Worm (Caenorhabditis elegans) whole organism, L4 larva: ENCODE results near the gene C07A12.18.
A peak's percentile ranks its signal among the peaks of the same experiment; 100 is the strongest.

Experiments used
- D1046.2 ChIP-seq: fragments of 200-800 bp; sonication (Bioruptor generic); IDR thresholded peaks from 2 replicates; pipeline ENCODE4 v1.3.6; 2022; ENCODE audit warnings: missing genetic modification characterization, missing compliant biosample characterization
- F26F4.8 ChIP-seq: fragments of 200-800 bp; sonication (Bioruptor generic); conservative IDR thresholded peaks from 2 replicates; pipeline ENCODE4 v1.3.6; 2022; ENCODE audit warnings: missing genetic modification characterization, missing compliant biosample characterization
- F49E8.2 ChIP-seq: sonication (generic microtip); optimal IDR thresholded peaks from 2 replicates; lab custom pipeline; 2016; ENCODE audit warnings: missing compliant biosample characterization, mild to moderate bottlenecking, missing genetic modification characterization, borderline replicate concordance
- R02D3.7 ChIP-seq: fragments of 150-350 bp; sonication (generic microtip); optimal IDR thresholded peaks from 3 replicates; lab custom pipeline; 2014; ENCODE audit warnings: missing biosample characterization, missing genetic modification characterization
- T20F7.1 ChIP-seq: fragments of 200-800 bp; sonication (Bioruptor generic); optimal IDR thresholded peaks from 2 replicates; lab custom pipeline; 2018; ENCODE audit warnings: mild to moderate bottlenecking, missing genetic modification characterization, missing compliant biosample characterization
- Y75B8A.6 ChIP-seq: fragments of 200-800 bp; sonication (Bioruptor generic); IDR thresholded peaks from 2 replicates; pipeline ENCODE4 v1.3.6; 2022; ENCODE audit warnings: missing genetic modification reagents, missing genetic modification characterization, missing compliant biosample characterization
- ZK337.2 ChIP-seq: fragments of 200-800 bp; sonication (Bioruptor generic); IDR thresholded peaks from 2 replicates; pipeline ENCODE4 v1.3.6; 2022; ENCODE audit warnings: missing genetic modification reagents, missing genetic modification characterization, missing compliant biosample characterization
- ZK546.5 ChIP-seq, 2 experiments: sonication (generic microtip); optimal IDR thresholded peaks; 2 replicates each; lab custom pipeline; 2017; ENCODE audit warnings: missing biosample characterization in 2 of 2, missing genetic modification characterization in 2 of 2
- ama-1 ChIP-seq: fragments of 150-350 bp; optimal IDR thresholded peaks from 2 replicates; lab custom pipeline; 2014; ENCODE audit warnings: inconsistent platforms, mixed read lengths
- arid-1 ChIP-seq: fragments of 200-800 bp; sonication (Bioruptor generic); conservative IDR thresholded peaks from 2 replicates; pipeline ENCODE4 v1.3.6; 2022; ENCODE audit warnings: missing genetic modification reagents, missing genetic modification characterization, missing compliant biosample characterization
- ceh-20 ChIP-seq: fragments of 200-800 bp; sonication (Bioruptor generic); IDR thresholded peaks from 2 replicates; pipeline ENCODE4 v1.3.6; 2022; ENCODE audit warnings: missing genetic modification reagents, missing genetic modification characterization, missing compliant biosample characterization
- ces-1 ChIP-seq: fragments of 150-350 bp; sonication (generic microtip); optimal IDR thresholded peaks from 4 replicates; lab custom pipeline; 2014; ENCODE audit warnings: missing biosample characterization, missing genetic modification reagents, missing genetic modification characterization
- cey-2 ChIP-seq: sonication (generic microtip); optimal IDR thresholded peaks from 3 replicates; lab custom pipeline; 2017; ENCODE audit warnings: missing genetic modification characterization, mild to moderate bottlenecking, missing compliant biosample characterization, antibody characterized with exemption, borderline replicate concordance; ENCODE audit not compliant: insufficient read depth
- ctbp-1 ChIP-seq: fragments of 200-800 bp; sonication (Bioruptor generic); IDR thresholded peaks from 2 replicates; pipeline ENCODE4 v1.3.6; 2022; ENCODE audit warnings: missing genetic modification reagents, missing genetic modification characterization, missing compliant biosample characterization
- daf-12 ChIP-seq: fragments of 150-350 bp; optimal IDR thresholded peaks from 2 replicates; lab custom pipeline; 2014; ENCODE audit warnings: missing biosample characterization, missing genetic modification reagents, missing genetic modification characterization
- daf-16 ChIP-seq, 3 experiments: sonication (generic microtip); optimal IDR thresholded peaks; 2 replicates each; lab custom pipeline; 2016 to 2017; ENCODE audit warnings: missing genetic modification characterization in 3 of 3, missing genetic modification reagents in 3 of 3, mild to moderate bottlenecking in 2 of 3, missing compliant biosample characterization in 2 of 3, missing biosample characterization in 1 of 3, moderate library complexity in 1 of 3
- daf-19 ChIP-seq: fragments of 200-800 bp; sonication (Bioruptor generic); conservative IDR thresholded peaks from 2 replicates; pipeline ENCODE4 v1.3.6; 2022; ENCODE audit warnings: missing genetic modification characterization, missing compliant biosample characterization
- daf-8 ChIP-seq: fragments of 200-800 bp; sonication (Bioruptor generic); IDR thresholded peaks from 2 replicates; pipeline ENCODE4 v1.3.6; 2022; ENCODE audit warnings: missing genetic modification characterization, missing compliant biosample characterization
- dmd-6 ChIP-seq: fragments of 200-800 bp; sonication (Bioruptor generic); IDR thresholded peaks from 2 replicates; pipeline ENCODE4 v1.3.6; 2022; ENCODE audit warnings: missing genetic modification reagents, missing genetic modification characterization, missing compliant biosample characterization
- dmd-8 ChIP-seq: fragments of 200-800 bp; sonication (Bioruptor generic); IDR thresholded peaks from 2 replicates; pipeline ENCODE4 v1.3.6; 2022; ENCODE audit warnings: missing genetic modification characterization, missing compliant biosample characterization
- dmd-9 ChIP-seq: fragments of 200-800 bp; sonication (Bioruptor generic); IDR thresholded peaks from 2 replicates; pipeline ENCODE4 v1.3.6; 2022; ENCODE audit warnings: missing genetic modification reagents, missing genetic modification characterization, missing compliant biosample characterization
- dpl-1 ChIP-seq: fragments of 150-350 bp; optimal IDR thresholded peaks from 2 replicates; lab custom pipeline; 2014; ENCODE audit warnings: missing biosample characterization, missing genetic modification reagents, missing genetic modification characterization
- dve-1 ChIP-seq: sonication (generic microtip); optimal IDR thresholded peaks from 2 replicates; lab custom pipeline; 2017; ENCODE audit warnings: antibody characterized with exemption, mild to moderate bottlenecking, missing genetic modification characterization, missing compliant biosample characterization; ENCODE audit not compliant: insufficient read depth
- fkh-10 ChIP-seq: fragments of 150-350 bp; optimal IDR thresholded peaks from 2 replicates; lab custom pipeline; 2014; ENCODE audit warnings: missing biosample characterization, missing genetic modification reagents, missing genetic modification characterization
- gei-8 ChIP-seq: fragments of 200-800 bp; sonication (Bioruptor generic); optimal IDR thresholded peaks from 2 replicates; lab custom pipeline; 2018; ENCODE audit warnings: mild to moderate bottlenecking, missing genetic modification characterization, missing compliant biosample characterization
- hif-1 ChIP-seq, 2 experiments: sonication (generic microtip); optimal IDR thresholded peaks; 2 replicates each; lab custom pipeline; 2016 to 2017; ENCODE audit warnings: missing compliant biosample characterization in 2 of 2, missing genetic modification characterization in 2 of 2, missing genetic modification reagents in 2 of 2, missing genotype in 2 of 2, mild to moderate bottlenecking in 1 of 2
- hlh-11 ChIP-seq: fragments of 200-800 bp; sonication (Bioruptor generic); optimal IDR thresholded peaks from 2 replicates; lab custom pipeline; 2018; ENCODE audit warnings: mild to moderate bottlenecking, missing genetic modification characterization, missing compliant biosample characterization
- hlh-30 ChIP-seq: sonication (generic microtip); optimal IDR thresholded peaks from 2 replicates; lab custom pipeline; 2017; ENCODE audit warnings: antibody characterized with exemption, mild to moderate bottlenecking, missing genetic modification characterization, missing compliant biosample characterization; ENCODE audit not compliant: insufficient read depth
- lim-7 ChIP-seq: fragments of 200-800 bp; sonication (Bioruptor generic); IDR thresholded peaks from 2 replicates; pipeline ENCODE4 v1.3.6; 2022; ENCODE audit warnings: missing genetic modification characterization, missing compliant biosample characterization
- lin-13 ChIP-seq: fragments of 150-350 bp; optimal IDR thresholded peaks from 2 replicates; lab custom pipeline; 2014; ENCODE audit warnings: missing biosample characterization, missing genetic modification reagents, missing genetic modification characterization
- lin-38 ChIP-seq: fragments of 200-800 bp; sonication (Bioruptor generic); IDR thresholded peaks from 2 replicates; pipeline ENCODE4 v1.3.6; 2022; ENCODE audit warnings: missing genetic modification reagents, missing genetic modification characterization, missing compliant biosample characterization
- lsy-2 ChIP-seq, 2 experiments: fragments of 150-350 bp in 1 of 2; sonication (generic microtip) in 1 of 2; optimal IDR thresholded peaks; 2 replicates each; lab custom pipeline; 2014 to 2017; ENCODE audit warnings: missing biosample characterization in 2 of 2, missing genetic modification characterization in 2 of 2
- madf-5 ChIP-seq, 2 experiments: fragments of 200-800 bp; sonication (Bioruptor generic); IDR thresholded peaks; 2 replicates each; pipeline ENCODE4 v1.3.6; 2022; ENCODE audit warnings: missing compliant biosample characterization in 2 of 2, missing genetic modification characterization in 2 of 2
- mdl-1 ChIP-seq, 2 experiments: fragments of 150-350 bp in 1 of 2; sonication (generic microtip) in 1 of 2; optimal IDR thresholded peaks; 2 replicates each; lab custom pipeline; 2014 to 2017; ENCODE audit warnings: missing biosample characterization in 2 of 2, missing genetic modification characterization in 2 of 2
- mdt-29 ChIP-seq: fragments of 200-800 bp; sonication (Bioruptor generic); IDR thresholded peaks from 2 replicates; pipeline ENCODE4 v1.3.6; 2022; ENCODE audit warnings: missing genetic modification reagents, missing genetic modification characterization, missing compliant biosample characterization
- mep-1 ChIP-seq: fragments of 150-350 bp; sonication (generic microtip); optimal IDR thresholded peaks from 3 replicates; lab custom pipeline; 2014; ENCODE audit warnings: missing biosample characterization, missing genetic modification characterization
- nhr-10 ChIP-seq: fragments of 150-350 bp; optimal IDR thresholded peaks from 2 replicates; lab custom pipeline; 2014; ENCODE audit warnings: missing biosample characterization, missing genetic modification characterization
- nhr-28 ChIP-seq: fragments of 150-350 bp; optimal IDR thresholded peaks from 2 replicates; lab custom pipeline; 2014; ENCODE audit warnings: missing biosample characterization, missing genetic modification characterization
- nhr-76 ChIP-seq: fragments of 150-350 bp; optimal IDR thresholded peaks from 2 replicates; lab custom pipeline; 2014; ENCODE audit warnings: missing biosample characterization, missing genetic modification characterization
- pqm-1 ChIP-seq: sonication (generic microtip); optimal IDR thresholded peaks from 2 replicates; lab custom pipeline; 2017; ENCODE audit warnings: missing biosample characterization, missing genetic modification characterization
- saeg-2 ChIP-seq: fragments of 200-800 bp; sonication (Bioruptor generic); IDR thresholded peaks from 2 replicates; pipeline ENCODE4 v1.3.6; 2022; ENCODE audit warnings: missing genetic modification reagents, missing genetic modification characterization, missing compliant biosample characterization
- skn-1 ChIP-seq: fragments of 150-350 bp; optimal IDR thresholded peaks from 2 replicates; lab custom pipeline; 2014; ENCODE audit warnings: missing biosample characterization, missing genetic modification characterization
- spr-3 ChIP-seq: fragments of 200-800 bp; sonication (Bioruptor generic); optimal IDR thresholded peaks from 2 replicates; lab custom pipeline; 2018; ENCODE audit warnings: mild to moderate bottlenecking, missing genetic modification characterization, missing compliant biosample characterization
- tra-1 ChIP-seq: fragments of 200-800 bp; sonication (Bioruptor generic); IDR thresholded peaks from 2 replicates; pipeline ENCODE4 v1.3.6; 2022; ENCODE audit warnings: missing genetic modification reagents, missing genetic modification characterization, missing compliant biosample characterization
- zip-11 ChIP-seq: fragments of 200-800 bp; sonication (Bioruptor generic); IDR thresholded peaks from 2 replicates; pipeline ENCODE4 v1.3.6; 2022; ENCODE audit warnings: missing genetic modification characterization, missing compliant biosample characterization
- zip-2 ChIP-seq: fragments of 150-350 bp; optimal IDR thresholded peaks from 2 replicates; lab custom pipeline; 2014; ENCODE audit warnings: missing biosample characterization, missing genetic modification characterization
- ztf-11 ChIP-seq: fragments of 150-350 bp; optimal IDR thresholded peaks from 2 replicates; lab custom pipeline; 2014; ENCODE audit warnings: missing biosample characterization, missing genetic modification characterization

Gene C07A12.18

DNA sequence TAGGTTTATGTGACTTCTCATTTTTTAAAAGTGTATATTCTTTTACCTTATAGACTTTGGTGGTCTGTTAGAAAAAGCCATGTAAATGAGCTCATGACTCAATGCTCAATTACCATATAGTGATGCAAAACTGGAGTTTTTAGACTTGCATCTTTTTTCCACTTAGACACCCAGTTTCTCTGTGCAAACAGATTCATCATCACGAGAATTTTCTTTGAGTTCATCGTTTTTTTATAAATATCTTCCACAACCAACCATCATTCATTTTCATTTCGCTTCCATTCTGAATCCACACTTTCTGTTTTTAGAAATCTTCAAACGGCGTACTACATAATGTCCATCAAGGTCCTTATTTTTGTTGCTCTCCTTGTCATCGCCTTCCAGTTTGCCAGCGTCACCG, 5.2 kb downstream of the C07A12.18 start, which contains the start of gene C07A12.2:
TSS of gene C07A12.2 (plus strand) at position 301 of the 400 bp plus-strand sequence.
- TF ChIP-seq ama-1 (lab: Kevin White, UChicago) (no peak), mdl-1 (tag; optimal IDR thresholded peaks at IDR 0.05; lab: Kevin White, UChicago) (no peak), D1046.2 (GFP tag; lab: Robert Waterston, UW) (no peak), zip-11 (no peak), hlh-11 (tag; lab: Kevin White, UChicago) (no peak), dmd-9 (no peak), F49E8.2 (tag; lab: Kevin White, UChicago) (no peak), T20F7.1 (GFP tag; lab: Kevin White, UChicago) (no peak), daf-8 (GFP tag; lab: Robert Waterston, UW) (no peak), zip-2 (tag; lab: Kevin White, UChicago) (no peak), gei-8 (GFP tag; lab: Kevin White, UChicago) (no peak), ctbp-1 (GFP tag; lab: Robert Waterston, UW) (no peak), F26F4.8 (GFP tag; lab: Robert Waterston, UW) (no peak), daf-16 (GFP tag; optimal IDR thresholded peaks at IDR 0.05; lab: Kevin White, UChicago) (no peak), daf-16 (tag; optimal IDR thresholded peaks at IDR 0.05; lab: Kevin White, UChicago) (no peak), madf-5 (GFP tag; IDR thresholded peaks at IDR 0.05; lab: Robert Waterston, UW) (no peak), cey-2 (tag; lab: Kevin White, UChicago) (no peak), spr-3 (GFP tag; lab: Kevin White, UChicago) (no peak), nhr-10 (tag; lab: Kevin White, UChicago) (no peak), R02D3.7 (tag; lab: Kevin White, UChicago) (no peak)

DNA sequence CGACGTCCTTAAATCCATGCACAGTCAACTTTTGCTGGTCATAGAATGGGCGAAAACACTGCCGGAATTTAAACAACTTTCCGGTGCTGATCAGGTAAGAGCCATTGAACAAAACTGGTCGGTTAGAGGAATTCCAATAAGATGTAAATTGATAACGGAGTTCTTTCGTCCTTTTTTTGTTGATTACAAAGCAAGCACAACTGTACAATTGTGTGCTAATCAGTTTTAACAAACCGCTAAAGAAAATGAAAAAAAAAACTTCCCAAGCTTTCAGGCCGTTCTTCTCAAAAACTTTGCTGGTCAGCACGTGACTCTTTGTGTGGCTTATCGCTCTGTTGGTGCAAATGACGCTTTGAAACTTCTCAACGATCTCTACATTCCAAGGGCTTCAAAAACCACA, 15.6 kb downstream of the C07A12.18 start:
- TF ChIP-seq hlh-11 (tag; lab: Kevin White, UChicago) (peak; percentile 21), saeg-2 (GFP tag; lab: Robert Waterston, UW) (no peak), dmd-8 (GFP tag; lab: Robert Waterston, UW) (no peak), lim-7 (no peak), hif-1 (tag; optimal IDR thresholded peaks at IDR 0.05; lab: Kevin White, UChicago) (no peak), mdt-29 (GFP tag; lab: Robert Waterston, UW) (no peak), dmd-6 (GFP tag; lab: Robert Waterston, UW) (0 out of 2 replicates have a peak, but pooled peaks have one; percentile 10), F26F4.8 (GFP tag; lab: Robert Waterston, UW) (no peak), lin-13 (GFP tag; lab: Kevin White, UChicago) (no peak), lsy-2 (tag; optimal IDR thresholded peaks at IDR 0.05; lab: Kevin White, UChicago) (no peak), ceh-20 (GFP tag; lab: Robert Waterston, UW) (no peak), nhr-76 (no peak), daf-16 (GFP tag; optimal IDR thresholded peaks at IDR 0.05; lab: Kevin White, UChicago) (no peak), daf-16 (tag; optimal IDR thresholded peaks at IDR 0.05; lab: Kevin White, UChicago) (peak; percentile 65), nhr-28 (tag; lab: Kevin White, UChicago) (peak; percentile 54), Y75B8A.6 (GFP tag; lab: Robert Waterston, UW) (no peak), daf-19 (GFP tag; lab: Robert Waterston, UW) (no peak), spr-3 (GFP tag; lab: Kevin White, UChicago) (no peak), ces-1 (GFP tag; lab: Kevin White, UChicago) (no peak), ZK337.2 (no peak), pqm-1 (tag; lab: Kevin White, UChicago) (peak; percentile 37), dve-1 (peak; percentile 8)

DNA sequence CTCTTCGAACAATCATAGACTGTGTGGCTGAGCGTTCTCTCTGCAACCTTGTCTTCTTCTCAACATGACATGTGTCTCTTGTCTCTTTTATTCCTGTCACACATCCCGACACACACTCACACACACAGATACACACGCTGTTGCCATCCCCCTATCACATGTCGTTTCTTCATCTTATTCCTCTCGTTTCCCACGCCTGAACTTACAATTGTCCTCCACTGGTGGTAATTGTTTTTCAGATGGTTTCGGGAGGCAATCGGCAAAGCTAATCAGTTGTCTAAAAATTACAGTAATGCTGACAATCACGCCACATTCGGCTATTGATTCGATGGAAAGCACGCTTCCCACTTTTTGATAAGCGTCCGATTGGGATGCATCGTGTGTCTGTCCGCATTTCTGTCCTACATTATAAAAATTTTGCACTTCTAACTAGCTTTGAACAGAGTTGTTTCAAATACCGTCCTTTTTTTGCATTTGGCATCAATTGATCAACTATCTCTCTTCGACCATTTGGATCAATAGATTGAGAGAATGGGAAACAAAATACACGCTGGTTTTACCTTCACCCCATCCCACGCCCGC, 17.5 kb downstream of the C07A12.18 start, which contains the start of gene nhr-35:
TSS of gene nhr-35 (plus strand) at position 532 of the 582 bp plus-strand sequence.
- TF ChIP-seq dpl-1 (GFP tag; lab: Kevin White, UChicago) = peak; percentile 9
- TF ChIP-seq hlh-30 (tag; lab: Kevin White, UChicago) = peak; percentile 99
- TF ChIP-seq ztf-11 = no peak
- TF ChIP-seq skn-1 (tag; lab: Kevin White, UChicago) = peak; percentile 1
- TF ChIP-seq ama-1 (lab: Kevin White, UChicago) = no peak
- TF ChIP-seq dmd-8 (GFP tag; lab: Robert Waterston, UW) = no peak
- peak; percentile 36; the same call in 1 of the 2 replicates for TF ChIP-seq lin-38 (GFP tag; lab: Robert Waterston, UW)
- TF ChIP-seq T20F7.1 (GFP tag; lab: Kevin White, UChicago) = peak; percentile 79
- TF ChIP-seq tra-1 (GFP tag; lab: Robert Waterston, UW) = peak; percentile 93
- 0 out of 2 replicates have a peak, but pooled peaks have one; percentile 15 for TF ChIP-seq arid-1 (GFP tag; lab: Robert Waterston, UW)
- TF ChIP-seq ZK546.5 (tag; optimal IDR thresholded peaks at IDR 0.05; lab: Kevin White, UChicago) = no peak
- TF ChIP-seq fkh-10 (GFP tag; lab: Kevin White, UChicago) = no peak
- TF ChIP-seq daf-12 = no peak
- TF ChIP-seq mep-1 (tag; lab: Kevin White, UChicago) = peak; percentile 73
